ENCODE assay signal across 1 fruit fly cellular context in genomic region chr3L:16582678-16583315, dm6.
TF ChIP-seq lines count a peak whose summit lies in the region.

TSS of gene Rpn12 (plus strand) at chr3L:16583028.

TF ChIP-seq in whole organism, embryonic, 481 proteins besides CTCF, POLR2A, EP300 and RAD21 (continued from another document and continues in another):
- TF ChIP-seq Spps (tag; optimal IDR thresholded peaks at IDR 0.05; lab: Kevin White, UChicago) (no peak), cg (GFP tag; optimal IDR thresholded peaks at IDR 0.05; lab: Kevin White, UChicago) (no peak), Oli (tag; optimal IDR thresholded peaks at IDR 0.05; lab: Kevin White, UChicago) (no peak), Chrac-16 (GFP tag; optimal IDR thresholded peaks at IDR 0.05; lab: Kevin White, UChicago) (peak; percentile 33), Awh (GFP tag; IDR thresholded peaks at IDR 0.05; lab: Robert Waterston, UW) (no peak), CG6765 (GFP tag; optimal IDR thresholded peaks at IDR 0.05; lab: Kevin White, UChicago) (no peak), mld (GFP tag; IDR thresholded peaks at IDR 0.05; lab: Robert Waterston, UW; ENCODE audit: partially characterized antibody) (0 out of 3 replicates have a peak, but pooled peaks have one; percentile 49), Hand (GFP tag; optimal IDR thresholded peaks at IDR 0.05; lab: Kevin White, UChicago) (no peak), CG15011 (GFP tag; optimal IDR thresholded peaks at IDR 0.05; lab: Kevin White, UChicago) (no peak), nau (GFP tag; optimal IDR thresholded peaks at IDR 0.05; lab: Kevin White, UChicago) (no peak), klu (GFP tag; IDR thresholded peaks at IDR 0.05; lab: Robert Waterston, UW) (no peak), Bdp1 (GFP tag; optimal IDR thresholded peaks at IDR 0.05; lab: Kevin White, UChicago) (no peak), CG6791 (GFP tag; IDR thresholded peaks at IDR 0.05; lab: Robert Waterston, UW; ENCODE audit: partially characterized antibody) (peak; percentile 85), amos (GFP tag; IDR thresholded peaks at IDR 0.05; lab: Robert Waterston, UW; ENCODE audit: partially characterized antibody) (peak; percentile 84), cwo (GFP tag; optimal IDR thresholded peaks at IDR 0.05; lab: Kevin White, UChicago) (no peak), CG15514 (GFP tag; optimal IDR thresholded peaks at IDR 0.05; lab: Kevin White, UChicago) (peak; percentile 53), gem (tag; optimal IDR thresholded peaks at IDR 0.05; lab: Kevin White, UChicago) (peak; percentile 48), CG14965 (GFP tag; optimal IDR thresholded peaks at IDR 0.05; lab: Kevin White, UChicago; ENCODE audit: borderline replicate concordance) (no peak), mam (GFP tag; optimal IDR thresholded peaks at IDR 0.05; lab: Kevin White, UChicago) (peak; percentile 62), grn (GFP tag; optimal IDR thresholded peaks at IDR 0.05; lab: Kevin White, UChicago) (no peak), ase (GFP tag; IDR thresholded peaks at IDR 0.05; lab: Robert Waterston, UW) (no peak), Optix (GFP tag; IDR thresholded peaks at IDR 0.05; lab: Robert Waterston, UW) (no peak), CG8359 (GFP tag; optimal IDR thresholded peaks at IDR 0.05; lab: Kevin White, UChicago; ENCODE audit: borderline replicate concordance) (no peak), bsh (GFP tag; optimal IDR thresholded peaks at IDR 0.05; lab: Kevin White, UChicago) (peak in 1 of 2 experiments; percentile 1), ttk (GFP tag; IDR thresholded peaks at IDR 0.05; lab: Robert Waterston, UW) (no peak), CG11247 (GFP tag; IDR thresholded peaks at IDR 0.05; lab: Robert Waterston, UW) (0 out of 2 replicates have a peak, but pooled peaks have one; percentile 22), cas (GFP tag; IDR thresholded peaks at IDR 0.05; lab: Robert Waterston, UW) (no peak), h (optimal IDR thresholded peaks at IDR 0.05; lab: Kevin White, UChicago) (no peak), CG3407 (GFP tag; optimal IDR thresholded peaks at IDR 0.05; lab: Kevin White, UChicago) (no peak), al (GFP tag; IDR thresholded peaks at IDR 0.05; lab: Robert Waterston, UW) (peak; percentile 15; the same call in 1 of the 2 replicates), CG6175 (GFP tag; IDR thresholded peaks at IDR 0.05; lab: Robert Waterston, UW) (no peak), CG2889 (GFP tag; IDR thresholded peaks at IDR 0.05; lab: Robert Waterston, UW) (no peak), Mes4 (GFP tag; optimal IDR thresholded peaks at IDR 0.05; lab: Kevin White, UChicago) (peak; percentile 7), CG10565 (GFP tag; optimal IDR thresholded peaks at IDR 0.05; lab: Kevin White, UChicago) (no peak), MESR4 (GFP tag; optimal IDR thresholded peaks at IDR 0.05; lab: Kevin White, UChicago) (peak; percentile 80), CG3726 (GFP tag; IDR thresholded peaks at IDR 0.05; lab: Robert Waterston, UW) (no peak), MBD-R2 (GFP tag; IDR thresholded peaks at IDR 0.05; lab: Robert Waterston, UW) (peak; percentile 69), stwl (tag; optimal IDR thresholded peaks at IDR 0.05; lab: Kevin White, UChicago) (peak; percentile 70), wek (GFP tag; optimal IDR thresholded peaks at IDR 0.05; lab: Kevin White, UChicago) (no peak), CG4617 (GFP tag; optimal IDR thresholded peaks at IDR 0.05; lab: Kevin White, UChicago; ENCODE audit: borderline replicate concordance) (peak; percentile 53), CG12219 (GFP tag; optimal IDR thresholded peaks at IDR 0.05; lab: Kevin White, UChicago) (no peak), CG43689 (GFP tag; IDR thresholded peaks at IDR 0.05; lab: Robert Waterston, UW) (no peak), CG18476 (GFP tag; optimal IDR thresholded peaks at IDR 0.05; lab: Kevin White, UChicago) (no peak), HmgD (GFP tag; optimal IDR thresholded peaks at IDR 0.05; lab: Kevin White, UChicago) (no peak), CG30431 (GFP tag; optimal IDR thresholded peaks at IDR 0.05; lab: Kevin White, UChicago) (no peak), CG16813 (GFP tag; IDR thresholded peaks at IDR 0.05; lab: Robert Waterston, UW; ENCODE audit: partially characterized antibody) (peak; percentile 83), CG3281 (GFP tag; optimal IDR thresholded peaks at IDR 0.05; lab: Kevin White, UChicago) (peak; percentile 20), Dbx (GFP tag; IDR thresholded peaks at IDR 0.05; lab: Robert Waterston, UW) (peak; percentile 21; the same call in 1 of the 3 replicates), pzg (GFP tag; optimal IDR thresholded peaks at IDR 0.05; lab: Kevin White, UChicago) (peak; percentile 58), ind (GFP tag; optimal IDR thresholded peaks at IDR 0.05; lab: Kevin White, UChicago) (peak; percentile 37), Ada2b (GFP tag; IDR thresholded peaks at IDR 0.05; lab: Robert Waterston, UW) (no peak), NFAT (GFP tag; IDR thresholded peaks at IDR 0.05; lab: Robert Waterston, UW) (peak; percentile 28; the same call in 1 of the 2 replicates), dati (GFP tag; IDR thresholded peaks at IDR 0.05; lab: Robert Waterston, UW) (no peak), CG11456 (GFP tag; IDR thresholded peaks at IDR 0.05; lab: Robert Waterston, UW) (no peak; the same call in 2 of the 3 replicates), CG6254 (GFP tag; optimal IDR thresholded peaks at IDR 0.05; lab: Kevin White, UChicago) (no peak), hb (GFP tag; IDR thresholded peaks at IDR 0.05; lab: Robert Waterston, UW; ENCODE audit: partially characterized antibody) (peak; percentile 81), CG31224 (GFP tag; IDR thresholded peaks at IDR 0.05; lab: Robert Waterston, UW) (no peak), pfk (GFP tag; optimal IDR thresholded peaks at IDR 0.05; lab: Kevin White, UChicago) (no peak), Nf-YC (tag; optimal IDR thresholded peaks at IDR 0.05; lab: Kevin White, UChicago) (peak; percentile 42), CG4730 (GFP tag; IDR thresholded peaks at IDR 0.05; lab: Robert Waterston, UW) (no peak), CG6689 (GFP tag; IDR thresholded peaks at IDR 0.05; lab: Robert Waterston, UW) (0 out of 2 replicates have a peak, but pooled peaks have one; percentile 16), Dip3 (GFP tag; optimal IDR thresholded peaks at IDR 0.05; lab: Kevin White, UChicago) (no peak), pb (GFP tag; optimal IDR thresholded peaks at IDR 0.05; lab: Kevin White, UChicago) (no peak), slbo (GFP tag; IDR thresholded peaks at IDR 0.05; lab: Robert Waterston, UW) (peak; percentile 27; the same call in 1 of the 2 replicates), CG5953 (GFP tag; IDR thresholded peaks at IDR 0.05; lab: Robert Waterston, UW) (no peak), CG8089 (GFP tag; optimal IDR thresholded peaks at IDR 0.05; lab: Kevin White, UChicago) (no peak), Hey (tag; optimal IDR thresholded peaks at IDR 0.05; lab: Kevin White, UChicago) (no peak), Dfd (GFP tag; optimal IDR thresholded peaks at IDR 0.05; lab: Kevin White, UChicago) (no peak), Ssrp (tag; optimal IDR thresholded peaks at IDR 0.05; lab: Kevin White, UChicago) (no peak), CG6654 (GFP tag; optimal IDR thresholded peaks at IDR 0.05; lab: Kevin White, UChicago) (no peak), CG10543 (GFP tag; optimal IDR thresholded peaks at IDR 0.05; lab: Kevin White, UChicago) (peak; percentile 54), dysf (GFP tag; IDR thresholded peaks at IDR 0.05; lab: Robert Waterston, UW) (no peak), jigr1 (GFP tag; IDR thresholded peaks at IDR 0.05; lab: Robert Waterston, UW) (no peak; the same call in 2 of the 3 replicates), bigmax (GFP tag; optimal IDR thresholded peaks at IDR 0.05; lab: Kevin White, UChicago) (no peak), ken (GFP tag; IDR thresholded peaks at IDR 0.05; lab: Robert Waterston, UW) (no peak), tin (GFP tag; optimal IDR thresholded peaks at IDR 0.05; lab: Kevin White, UChicago) (peak; percentile 5), CG31388 (GFP tag; optimal IDR thresholded peaks at IDR 0.05; lab: Kevin White, UChicago) (no peak), crol (GFP tag; IDR thresholded peaks at IDR 0.05; lab: Robert Waterston, UW) (no peak), YL-1 (GFP tag; optimal IDR thresholded peaks at IDR 0.05; lab: Kevin White, UChicago) (peak; percentile 23), Aef1 (GFP tag; IDR thresholded peaks at IDR 0.05; lab: Robert Waterston, UW) (no peak), sc (optimal IDR thresholded peaks at IDR 0.05; lab: Kevin White, UChicago) (no peak), sc (GFP tag; optimal IDR thresholded peaks at IDR 0.05; lab: Kevin White, UChicago) (no peak), Doc2 (GFP tag; IDR thresholded peaks at IDR 0.05; lab: Robert Waterston, UW) (no peak), slou (GFP tag; optimal IDR thresholded peaks at IDR 0.05; lab: Kevin White, UChicago) (no peak), NC2β (GFP tag; optimal IDR thresholded peaks at IDR 0.05; lab: Kevin White, UChicago) (no peak), CG3995 (GFP tag; optimal IDR thresholded peaks at IDR 0.05; lab: Kevin White, UChicago) (peak; percentile 70), MTF-1 (GFP tag; optimal IDR thresholded peaks at IDR 0.05; lab: Kevin White, UChicago; ENCODE audit: borderline replicate concordance) (no peak), CG2116 (GFP tag; optimal IDR thresholded peaks at IDR 0.05; lab: Kevin White, UChicago) (peak; percentile 75), sens-2 (GFP tag; IDR thresholded peaks at IDR 0.05; lab: Robert Waterston, UW) (no peak), CG17912 (GFP tag; optimal IDR thresholded peaks at IDR 0.05; lab: Kevin White, UChicago) (no peak), gro (GFP tag; optimal IDR thresholded peaks at IDR 0.05; lab: Kevin White, UChicago) (peak; percentile 64), zf30C (GFP tag; optimal IDR thresholded peaks at IDR 0.05; lab: Kevin White, UChicago) (peak; percentile 25), ranshi (GFP tag; IDR thresholded peaks at IDR 0.05; lab: Robert Waterston, UW) (no peak), Hr3 (GFP tag; optimal IDR thresholded peaks at IDR 0.05; lab: Kevin White, UChicago) (peak; percentile 5), prd (optimal IDR thresholded peaks at IDR 0.05; lab: Kevin White, UChicago) (no peak), prd (GFP tag; IDR thresholded peaks at IDR 0.05; lab: Robert Waterston, UW) (no peak), oc (tag; optimal IDR thresholded peaks at IDR 0.05; lab: Kevin White, UChicago) (no peak), knrl (GFP tag; IDR thresholded peaks at IDR 0.05; lab: Robert Waterston, UW; ENCODE audit: partially characterized antibody) (peak; percentile 75; the same call in 2 of the 3 replicates), CG10274 (GFP tag; optimal IDR thresholded peaks at IDR 0.05; lab: Kevin White, UChicago) (no peak), tx (GFP tag; optimal IDR thresholded peaks at IDR 0.05; lab: Kevin White, UChicago) (no peak), CG15601 (tag; optimal IDR thresholded peaks at IDR 0.05; lab: Kevin White, UChicago) (no peak), Eip74EF (GFP tag; optimal IDR thresholded peaks at IDR 0.05; lab: Kevin White, UChicago) (no peak), salm (tag; optimal IDR thresholded peaks at IDR 0.05; lab: Kevin White, UChicago) (no peak), eyg (GFP tag; optimal IDR thresholded peaks at IDR 0.05; lab: Kevin White, UChicago) (no peak), CG17829 (tag; optimal IDR thresholded peaks at IDR 0.05; lab: Kevin White, UChicago) (peak; percentile 42), dm (GFP tag; optimal IDR thresholded peaks at IDR 0.05; lab: Kevin White, UChicago) (peak; percentile 31), CG10209 (GFP tag; optimal IDR thresholded peaks at IDR 0.05; lab: Kevin White, UChicago) (no peak), Usf (GFP tag; optimal IDR thresholded peaks at IDR 0.05; lab: Kevin White, UChicago) (no peak), bcd (GFP tag; optimal IDR thresholded peaks at IDR 0.05; lab: Kevin White, UChicago) (no peak), dmrt11E (tag; optimal IDR thresholded peaks at IDR 0.05; lab: Kevin White, UChicago) (no peak), CG31441 (GFP tag; IDR thresholded peaks at IDR 0.05; lab: Robert Waterston, UW) (0 out of 2 replicates have a peak, but pooled peaks have one; percentile 29), repo (GFP tag; optimal IDR thresholded peaks at IDR 0.05; lab: Kevin White, UChicago) (no peak), bbx (GFP tag; IDR thresholded peaks at IDR 0.05; lab: Robert Waterston, UW; ENCODE audit: partially characterized antibody) (peak; percentile 82), CG17568 (GFP tag; optimal IDR thresholded peaks at IDR 0.05; lab: Kevin White, UChicago) (no peak), CG4282 (GFP tag; optimal IDR thresholded peaks at IDR 0.05; lab: Kevin White, UChicago) (no peak), Hsf (GFP tag; optimal IDR thresholded peaks at IDR 0.05; lab: Kevin White, UChicago) (peak; percentile 7), CG4854 (GFP tag; optimal IDR thresholded peaks at IDR 0.05; lab: Kevin White, UChicago) (no peak), CG12942 (GFP tag; optimal IDR thresholded peaks at IDR 0.05; lab: Kevin White, UChicago) (no peak), onecut (GFP tag; IDR thresholded peaks at IDR 0.05; lab: Robert Waterston, UW) (no peak), Ptx1 (GFP tag; IDR thresholded peaks at IDR 0.05; lab: Robert Waterston, UW) (no peak), Hr39 (optimal IDR thresholded peaks at IDR 0.05; lab: Kevin White, UChicago) (no peak), Fer3 (tag; optimal IDR thresholded peaks at IDR 0.05; lab: Kevin White, UChicago) (peak; percentile 19), sug (tag; optimal IDR thresholded peaks at IDR 0.05; lab: Kevin White, UChicago) (peak; percentile 38), sisA (GFP tag; IDR thresholded peaks at IDR 0.05; lab: Robert Waterston, UW) (no peak), fru (optimal IDR thresholded peaks at IDR 0.05; lab: Kevin White, UChicago) (no peak), CG34224 (GFP tag; IDR thresholded peaks at IDR 0.05; lab: Robert Waterston, UW; ENCODE audit: partially characterized antibody) (peak; percentile 83), toy (GFP tag; IDR thresholded peaks at IDR 0.05; lab: Robert Waterston, UW) (no peak), Sin3A (optimal IDR thresholded peaks at IDR 0.05; lab: Kevin White, UChicago) (no peak), CG8924 (tag; optimal IDR thresholded peaks at IDR 0.05; lab: Kevin White, UChicago) (peak; percentile 28), br (optimal IDR thresholded peaks at IDR 0.05; lab: Kevin White, UChicago) (no peak), Dp (GFP tag; optimal IDR thresholded peaks at IDR 0.05; lab: Kevin White, UChicago) (peak; percentile 28), CG1647 (GFP tag; optimal IDR thresholded peaks at IDR 0.05; lab: Kevin White, UChicago) (no peak), TFAM (GFP tag; optimal IDR thresholded peaks at IDR 0.05; lab: Kevin White, UChicago) (no peak), CG30020 (tag; optimal IDR thresholded peaks at IDR 0.05; lab: Kevin White, UChicago) (peak; percentile 37), Ets97D (GFP tag; optimal IDR thresholded peaks at IDR 0.05; lab: Kevin White, UChicago) (peak; percentile 1)
